Fruit fly (Drosophila melanogaster): ENCODE data around the gene p53.
A peak's percentile ranks its signal among the peaks of the same experiment; 100 is the strongest.

The p53 gene

dm6 chr3R:23048690-23049118, 5.2 kb downstream of the p53 start (continued):
- TF ChIP-seq CG8388 (GFP tag; optimal IDR thresholded peaks at IDR 0.05): peak; percentile 84
- TF ChIP-seq sim (GFP tag; IDR thresholded peaks at IDR 0.05): no peak
- TF ChIP-seq Atf-2 (GFP tag; optimal IDR thresholded peaks at IDR 0.05): peak; percentile 28
- peak; percentile 74 for TF ChIP-seq Six4 (GFP tag; optimal IDR thresholded peaks at IDR 0.05)
- TF ChIP-seq CG8290 (GFP tag; optimal IDR thresholded peaks at IDR 0.05): peak; percentile 48
- TF ChIP-seq CG8290 (tag; optimal IDR thresholded peaks at IDR 0.05): no peak
- peak; percentile 71 for TF ChIP-seq bcd (GFP tag; optimal IDR thresholded peaks at IDR 0.05)
- no peak for TF ChIP-seq CG13287 (GFP tag; IDR thresholded peaks at IDR 0.05; ENCODE audit: partially characterized antibody)
- TF ChIP-seq CG12299 (tag; optimal IDR thresholded peaks at IDR 0.05): peak; percentile 61
- TF ChIP-seq h (optimal IDR thresholded peaks at IDR 0.05): no peak
- TF ChIP-seq CG3847 (GFP tag; IDR thresholded peaks at IDR 0.05): peak; percentile 43
- TF ChIP-seq ro (GFP tag; IDR thresholded peaks at IDR 0.05): no peak
- no peak for TF ChIP-seq btn (GFP tag; optimal IDR thresholded peaks at IDR 0.05)
- peak; percentile 66 for TF ChIP-seq CG12104 (GFP tag; optimal IDR thresholded peaks at IDR 0.05)
- peak; percentile 71 for TF ChIP-seq sug (tag; optimal IDR thresholded peaks at IDR 0.05)
- TF ChIP-seq CG2712 (tag; optimal IDR thresholded peaks at IDR 0.05): peak; percentile 88
- TF ChIP-seq CG42726 (GFP tag; IDR thresholded peaks at IDR 0.05; ENCODE audit: partially characterized antibody): no peak
- TF ChIP-seq CG12391 (tag; optimal IDR thresholded peaks at IDR 0.05): peak; percentile 81
- 0 out of 3 replicates have a peak, but pooled peaks have one; percentile 42 for TF ChIP-seq CG11560 (tag; IDR thresholded peaks at IDR 0.05)
- no peak for TF ChIP-seq br (optimal IDR thresholded peaks at IDR 0.05)
- no peak for TF ChIP-seq sc (optimal IDR thresholded peaks at IDR 0.05)
- TF ChIP-seq sc (GFP tag; optimal IDR thresholded peaks at IDR 0.05): peak; percentile 62
- TF ChIP-seq Awh (GFP tag; IDR thresholded peaks at IDR 0.05): peak; percentile 49; the same call in 1 of the 2 replicates
- no peak for TF ChIP-seq tna (GFP tag; IDR thresholded peaks at IDR 0.05; ENCODE audit: partially characterized antibody)
- TF ChIP-seq wdn (GFP tag; IDR thresholded peaks at IDR 0.05): 0 out of 2 replicates have a peak, but pooled peaks have one; percentile 36
- no peak for TF ChIP-seq CG4360 (GFP tag; IDR thresholded peaks at IDR 0.05)
- TF ChIP-seq odd (GFP tag; optimal IDR thresholded peaks at IDR 0.05): peak; percentile 63
- peak; percentile 52 for TF ChIP-seq cato (GFP tag; optimal IDR thresholded peaks at IDR 0.05; ENCODE audit: borderline replicate concordance)
- TF ChIP-seq pros (GFP tag; optimal IDR thresholded peaks at IDR 0.05): peak; percentile 84
- peak; percentile 58; the same call in 1 of the 2 replicates for TF ChIP-seq ttk (GFP tag; IDR thresholded peaks at IDR 0.05)
- no peak for TF ChIP-seq chm (GFP tag; IDR thresholded peaks at IDR 0.05)
- peak; percentile 82 for TF ChIP-seq CG30403 (GFP tag; optimal IDR thresholded peaks at IDR 0.05)
- TF ChIP-seq dm (GFP tag; optimal IDR thresholded peaks at IDR 0.05): peak; percentile 18
- no peak for TF ChIP-seq CG9876 (GFP tag; optimal IDR thresholded peaks at IDR 0.05)
- TF ChIP-seq zfh2 (GFP tag; optimal IDR thresholded peaks at IDR 0.05): no peak
- peak; percentile 92 for TF ChIP-seq CG17361 (GFP tag; IDR thresholded peaks at IDR 0.05)
- peak; percentile 85 for TF ChIP-seq CG18262 (tag; optimal IDR thresholded peaks at IDR 0.05)
- TF ChIP-seq CG7745 (tag; optimal IDR thresholded peaks at IDR 0.05): no peak
- TF ChIP-seq CG32767 (GFP tag; IDR thresholded peaks at IDR 0.05): no peak; the same call in 1 of the 2 replicates
- peak; percentile 36 for TF ChIP-seq Fer2 (tag; optimal IDR thresholded peaks at IDR 0.05)
- no peak for TF ChIP-seq jigr1 (GFP tag; IDR thresholded peaks at IDR 0.05)
- peak; percentile 85 for TF ChIP-seq CG10979 (tag; optimal IDR thresholded peaks at IDR 0.05)
- no peak for TF ChIP-seq tll (GFP tag; optimal IDR thresholded peaks at IDR 0.05)
- peak; percentile 58 for TF ChIP-seq CG10543 (GFP tag; optimal IDR thresholded peaks at IDR 0.05)
- no peak for TF ChIP-seq usp (GFP tag; optimal IDR thresholded peaks at IDR 0.05)
- TF ChIP-seq bsh (GFP tag; optimal IDR thresholded peaks at IDR 0.05): peak; percentile 68 to 81
- TF ChIP-seq ase (GFP tag; IDR thresholded peaks at IDR 0.05): peak; percentile 56; the same call in 2 of the 3 replicates
- peak; percentile 24 to 60 for TF ChIP-seq Pdp1 (GFP tag; optimal IDR thresholded peaks at IDR 0.05)
- peak; percentile 51; the same call in 1 of the 3 replicates for TF ChIP-seq H15 (GFP tag; IDR thresholded peaks at IDR 0.05)
- TF ChIP-seq ash1 (GFP tag; optimal IDR thresholded peaks at IDR 0.05): no peak
- peak; percentile 28 for TF ChIP-seq NK7.1 (GFP tag; optimal IDR thresholded peaks at IDR 0.05)
- no peak for TF ChIP-seq CG10565 (GFP tag; optimal IDR thresholded peaks at IDR 0.05)
